Worm (Caenorhabditis elegans): ENCODE data around the gene R04B5.5.

R04B5.5 gene

DNA sequence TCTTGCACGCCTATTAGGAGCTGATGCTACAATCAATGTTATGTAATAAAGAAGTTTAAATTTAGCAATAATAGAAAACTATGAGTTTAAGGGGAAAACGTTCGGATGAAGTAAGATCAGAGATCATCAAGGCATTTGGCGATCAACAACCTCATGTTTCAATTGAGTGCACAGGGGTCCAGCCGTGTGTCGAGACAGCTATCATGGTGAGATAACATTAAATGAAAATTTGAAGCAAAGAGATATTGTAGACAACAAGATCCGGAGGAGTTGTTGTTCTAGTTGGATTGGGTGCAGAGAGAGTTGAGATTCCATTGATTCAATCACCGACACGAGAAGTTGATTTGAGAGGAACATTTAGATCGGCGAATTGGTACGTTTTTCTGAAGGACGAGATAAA, 1.1 kb upstream of the R04B5.5 start:
- TF ChIP-seq pha-4 (tag; optimal IDR thresholded peaks at IDR 0.05) = no peak
- no peak for TF ChIP-seq ceh-30 (tag; optimal IDR thresholded peaks at IDR 0.05)
- TF ChIP-seq K09A11.1 (tag; optimal IDR thresholded peaks at IDR 0.05; ENCODE audit: insufficient read depth) = no peak
- no peak for TF ChIP-seq ceh-14 (tag; optimal IDR thresholded peaks at IDR 0.05)
- TF ChIP-seq dve-1 (tag; optimal IDR thresholded peaks at IDR 0.05) = no peak
- TF ChIP-seq pqm-1 (tag; optimal IDR thresholded peaks at IDR 0.05) = no peak

DNA sequence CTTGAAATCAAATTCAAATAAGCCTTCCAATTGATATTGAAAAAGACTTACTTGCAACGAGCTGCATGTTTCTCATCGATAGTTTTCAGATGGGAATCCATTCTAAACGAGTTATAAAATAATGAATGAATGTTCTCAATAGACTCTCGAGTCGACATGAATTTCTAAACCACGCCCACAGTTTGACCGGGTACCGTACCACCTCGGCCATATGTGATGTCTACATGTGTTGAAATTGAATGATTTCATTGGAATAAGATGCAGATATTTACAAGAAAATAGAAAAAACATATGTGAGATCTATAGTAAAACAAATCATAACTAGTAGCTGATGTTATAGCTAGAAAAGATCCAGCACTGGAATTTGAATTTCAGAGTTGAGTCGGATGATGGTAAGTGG, 3.2 kb downstream of the R04B5.5 start, which contains the start of gene R04B5.7:
Gene R04B5.7 (minus strand): TSS at position 101 of the 400 bp plus-strand sequence.
- TF ChIP-seq hlh-15 (tag; optimal IDR thresholded peaks at IDR 0.05) = no peak
- TF ChIP-seq hlh-30 (tag; optimal IDR thresholded peaks at IDR 0.05; ENCODE audit: insufficient read depth) = no peak
- no peak for TF ChIP-seq ama-1 (optimal IDR thresholded peaks at IDR 0.05)
- no peak for TF ChIP-seq fax-1 (tag; optimal IDR thresholded peaks at IDR 0.05)
- no peak for TF ChIP-seq che-1 (tag; optimal IDR thresholded peaks at IDR 0.05)
- TF ChIP-seq tbx-7 (tag; optimal IDR thresholded peaks at IDR 0.05) = no peak
- no peak for TF ChIP-seq syd-9 (tag; optimal IDR thresholded peaks at IDR 0.05)
- TF ChIP-seq unc-86 (tag; optimal IDR thresholded peaks at IDR 0.05) = no peak
- TF ChIP-seq ref-2 (tag; optimal IDR thresholded peaks at IDR 0.05) = no peak
- no peak for TF ChIP-seq unc-3 (GFP tag; conservative IDR thresholded peaks at IDR 0.05)
- TF ChIP-seq unc-3 (tag; optimal IDR thresholded peaks at IDR 0.05) = no peak
- TF ChIP-seq sdc-2 (tag; optimal IDR thresholded peaks at IDR 0.05) = no peak
- TF ChIP-seq ceh-30 (tag; optimal IDR thresholded peaks at IDR 0.05) = no peak
- no peak for TF ChIP-seq hlh-6 (tag; optimal IDR thresholded peaks at IDR 0.05)
- no peak for TF ChIP-seq ceh-22 (tag; optimal IDR thresholded peaks at IDR 0.05)
- no peak for TF ChIP-seq odd-2 (tag; optimal IDR thresholded peaks at IDR 0.05)
- TF ChIP-seq pag-3 (tag; optimal IDR thresholded peaks at IDR 0.05; ENCODE audit: borderline replicate concordance) = no peak
- TF ChIP-seq ztf-16 (tag; optimal IDR thresholded peaks at IDR 0.05) = no peak

DNA sequence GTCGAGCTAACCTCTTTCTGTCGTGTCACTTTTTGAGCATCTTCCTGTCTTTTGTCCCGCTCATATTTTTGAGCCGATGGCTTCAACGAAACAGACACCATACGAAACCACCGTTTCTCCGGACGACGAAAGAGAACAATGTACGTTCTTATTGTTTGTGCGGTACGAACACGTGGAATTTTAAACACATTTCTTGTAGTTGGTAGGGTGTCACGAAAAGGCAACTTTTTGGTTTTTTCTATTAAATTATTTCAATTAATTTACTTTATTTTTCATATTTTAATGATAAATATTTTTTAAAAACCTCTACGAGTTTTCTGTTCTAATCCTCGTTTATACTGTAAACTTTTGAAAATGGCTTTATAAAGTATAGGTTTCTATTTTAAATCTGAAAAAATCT, 3.9 kb downstream of the R04B5.5 start, which contains the start of gene R04B5.11:
Gene R04B5.11 (minus strand): TSS at position 101 of the 400 bp plus-strand sequence.
- TF ChIP-seq nhr-232 (tag; optimal IDR thresholded peaks at IDR 0.05) (no peak), ceh-18 (tag; optimal IDR thresholded peaks at IDR 0.05) (no peak), hlh-15 (tag; optimal IDR thresholded peaks at IDR 0.05) (no peak), rnt-1 (tag; optimal IDR thresholded peaks at IDR 0.05) (no peak), nfya-1 (tag; optimal IDR thresholded peaks at IDR 0.05) (no peak), hlh-6 (tag; optimal IDR thresholded peaks at IDR 0.05) (no peak), sox-2 (GFP tag; IDR thresholded peaks at IDR 0.05) (no peak), ttx-3 (tag; optimal IDR thresholded peaks at IDR 0.05) (no peak), tbx-2 (tag; optimal IDR thresholded peaks at IDR 0.05) (no peak), elt-4 (tag; optimal IDR thresholded peaks at IDR 0.05) (no peak)

DNA sequence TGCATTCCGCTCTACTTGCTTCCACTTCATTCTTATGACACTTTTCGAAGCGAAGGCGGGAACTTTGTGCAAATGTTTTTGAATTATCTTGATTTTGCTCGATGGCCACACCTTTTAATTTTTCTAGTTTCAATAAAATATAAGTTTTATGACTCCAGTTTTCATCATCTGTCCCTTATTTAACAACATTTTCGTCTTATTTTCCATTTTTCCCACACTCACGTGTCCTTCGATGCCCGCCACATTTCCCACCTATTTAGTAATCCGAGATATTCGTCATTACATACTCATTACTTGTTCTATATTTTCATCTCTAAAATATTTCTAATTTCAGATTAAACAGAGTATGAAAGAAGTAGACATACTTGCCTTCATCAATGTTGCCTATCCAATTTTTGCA, 7.1 kb downstream of the R04B5.5 start, which contains the start of gene srd-49:
Gene srd-49 (plus strand): TSS at position 301 of the 400 bp plus-strand sequence.
- TF ChIP-seq ttx-3 (tag; optimal IDR thresholded peaks at IDR 0.05) (no peak), rnt-1 (tag; optimal IDR thresholded peaks at IDR 0.05) (no peak), sox-2 (GFP tag; IDR thresholded peaks at IDR 0.05) (no peak), C08G9.2 (tag; optimal IDR thresholded peaks at IDR 0.05) (no peak), hlh-8 (tag; optimal IDR thresholded peaks at IDR 0.05) (no peak)

DNA sequence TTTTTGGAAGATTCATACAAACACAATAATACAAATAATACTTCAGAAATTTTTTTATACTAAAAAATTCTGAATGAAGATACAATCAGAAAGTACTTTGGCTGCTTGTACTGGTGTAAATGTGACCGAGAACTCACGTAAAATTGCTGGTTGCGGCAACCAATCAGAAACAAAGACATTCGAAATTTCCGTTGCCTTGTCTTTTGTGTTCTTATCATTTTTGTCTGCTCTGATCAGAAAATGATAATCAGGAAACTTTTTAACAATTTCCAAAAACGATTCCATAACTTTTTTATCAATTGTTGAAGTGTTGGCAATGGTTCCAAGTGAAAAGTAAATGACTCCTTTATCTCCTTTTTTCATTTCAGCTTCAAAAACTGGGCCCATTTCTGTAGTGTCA, 9.7 kb downstream of the R04B5.5 start:
- TF ChIP-seq fax-1 (tag; optimal IDR thresholded peaks at IDR 0.05) = no peak
- peak; percentile 17 for TF ChIP-seq elt-2 (tag; optimal IDR thresholded peaks at IDR 0.05)

DNA sequence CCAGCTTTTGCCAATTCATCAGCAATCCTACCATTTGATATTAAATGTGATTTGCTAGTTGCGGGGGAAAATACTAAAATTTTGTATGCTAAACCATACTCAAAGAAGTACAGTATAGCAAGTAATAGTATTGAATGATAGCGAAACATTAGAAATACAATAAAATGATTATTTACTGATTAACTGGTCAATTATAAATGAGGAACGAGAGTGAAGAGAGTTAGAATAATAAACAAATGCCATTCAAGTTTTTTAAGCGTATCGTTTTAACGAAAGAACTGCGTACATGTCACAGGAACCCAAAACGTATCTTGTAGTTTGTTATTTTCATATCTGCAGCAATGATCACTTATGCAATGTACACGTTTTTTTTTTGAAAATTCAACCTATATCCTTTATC, 11.1 kb downstream of the R04B5.5 start, which contains the start of gene ugt-47:
Gene ugt-47 (minus strand): TSS at position 169 of the 400 bp plus-strand sequence.
- TF ChIP-seq ceh-34 (tag; optimal IDR thresholded peaks at IDR 0.05) = no peak
- no peak for TF ChIP-seq F13H6.1 (tag; optimal IDR thresholded peaks at IDR 0.05)
- no peak for TF ChIP-seq dve-1 (tag; optimal IDR thresholded peaks at IDR 0.05)
- no peak for TF ChIP-seq T23F11.4 (GFP tag; optimal IDR thresholded peaks at IDR 0.05)
- no peak for TF ChIP-seq ceh-30 (tag; optimal IDR thresholded peaks at IDR 0.05)
- TF ChIP-seq elt-4 (tag; optimal IDR thresholded peaks at IDR 0.05) = no peak
- no peak for TF ChIP-seq tbx-7 (tag; optimal IDR thresholded peaks at IDR 0.05)
